Worm (Caenorhabditis elegans) whole organism, midembryonic: ENCODE results near the gene idpp-9.

ENCODE experiments used
- T22C8.4 ChIP-seq: fragments of 200-800 bp; sonication (Bioruptor generic); IDR thresholded peaks from 2 replicates; pipeline ENCODE4 v1.3.6; 2022; ENCODE audit warnings: missing genetic modification characterization, missing compliant biosample characterization
- cog-1 ChIP-seq: sonication (generic microtip); optimal IDR thresholded peaks from 2 replicates; lab custom pipeline; 2016; ENCODE audit warnings: missing genetic modification characterization, missing compliant biosample characterization
- flt-1 ChIP-seq: fragments of 200-800 bp; sonication (Bioruptor generic); IDR thresholded peaks from 2 replicates; pipeline ENCODE4 v1.3.6; 2022; ENCODE audit warnings: missing genetic modification characterization, missing compliant biosample characterization
- med-1 ChIP-seq: sonication (generic microtip); optimal IDR thresholded peaks from 2 replicates; lab custom pipeline; 2017; ENCODE audit warnings: missing genetic modification characterization, mild to moderate bottlenecking, missing compliant biosample characterization, antibody characterized with exemption, missing genetic modification reagents; ENCODE audit not compliant: insufficient read depth

- TF ChIP-seq cog-1 (tag; lab: Kevin White, UChicago) (no peak), med-1 (no peak), flt-1 (GFP tag; lab: Robert Waterston, UW) (no peak), T22C8.4 (GFP tag; lab: Robert Waterston, UW) (no peak)
Observed at ce11 chrX:3904568-3904967, 11.1 kb downstream of the idpp-9 start, which contains the start of gene sup-12.
